Worm (Caenorhabditis elegans) whole organism, young adult: Measurements from ENCODE around the gene snf-9.

Source experiments
- B0261.1 ChIP-seq: sonication (generic microtip); optimal IDR thresholded peaks from 2 replicates; lab custom pipeline; 2016; ENCODE audit warnings: mild to moderate bottlenecking, missing genetic modification characterization, moderate library complexity, missing compliant biosample characterization
- F57A8.1 ChIP-seq: fragments of 200-800 bp; sonication (Bioruptor generic); optimal IDR thresholded peaks from 2 replicates; lab custom pipeline; 2018; ENCODE audit warnings: mild to moderate bottlenecking, missing genetic modification characterization, moderate library complexity, missing compliant biosample characterization
- chd-7 ChIP-seq: sonication (generic microtip); optimal IDR thresholded peaks from 2 replicates; lab custom pipeline; 2016; ENCODE audit warnings: mild to moderate bottlenecking, missing genetic modification characterization, moderate library complexity, missing compliant biosample characterization
- pha-4 ChIP-seq: fragments of 150-350 bp; sonication (generic microtip); optimal IDR thresholded peaks from 2 replicates; lab custom pipeline; 2014; ENCODE audit warnings: missing biosample characterization, missing genetic modification reagents, missing genetic modification characterization
- unc-130 ChIP-seq: sonication (generic microtip); optimal IDR thresholded peaks from 2 replicates; lab custom pipeline; 2016; ENCODE audit warnings: missing genetic modification reagents, missing genetic modification characterization, missing compliant biosample characterization
- ztf-18 ChIP-seq: sonication (generic microtip); optimal IDR thresholded peaks from 2 replicates; lab custom pipeline; 2016; ENCODE audit warnings: missing genotype, mild to moderate bottlenecking, missing genetic modification characterization, missing compliant biosample characterization

- TF ChIP-seq B0261.1 (tag; lab: Kevin White, UChicago) (no peak), ztf-18 (tag; lab: Kevin White, UChicago) (no peak), F57A8.1 (GFP tag; lab: Kevin White, UChicago) (no peak), pha-4 (no peak), unc-130 (GFP tag; lab: Kevin White, UChicago) (no peak), chd-7 (tag; lab: Kevin White, UChicago) (no peak)
Measured at ce11 chrIV:17269702-17270101, 42.2 kb upstream of the snf-9 start.
